Worm (Caenorhabditis elegans) whole organism, L2 larva: ENCODE results near the gene W03F9.4.

Experiments used
- C34F6.9 ChIP-seq: fragments of 150-350 bp; optimal IDR thresholded peaks from 2 replicates; lab custom pipeline; 2014; ENCODE audit warnings: missing biosample characterization, missing genetic modification characterization
- F13H6.1 ChIP-seq: sonication (generic microtip); optimal IDR thresholded peaks from 2 replicates; lab custom pipeline; 2016; ENCODE audit warnings: missing genetic modification characterization, missing compliant biosample characterization
- Y55F3AM.14 ChIP-seq: fragments of 200-800 bp; sonication (Bioruptor generic); optimal IDR thresholded peaks from 2 replicates; lab custom pipeline; 2018; ENCODE audit warnings: mild to moderate bottlenecking, missing genetic modification characterization, missing compliant biosample characterization
- ZK546.5 ChIP-seq: sonication (generic microtip); optimal IDR thresholded peaks from 2 replicates; lab custom pipeline; 2017; ENCODE audit warnings: missing biosample characterization, missing genetic modification characterization
- ama-1 ChIP-seq: fragments of 150-350 bp; optimal IDR thresholded peaks from 2 replicates; lab custom pipeline; 2018; ENCODE audit warnings: inconsistent platforms
- ceh-16 ChIP-seq: fragments of 150-350 bp; optimal IDR thresholded peaks from 2 replicates; lab custom pipeline; 2014; ENCODE audit warnings: missing biosample characterization, missing genetic modification characterization
- crh-2 ChIP-seq: sonication (generic microtip); optimal IDR thresholded peaks from 2 replicates; lab custom pipeline; 2017; ENCODE audit warnings: missing biosample characterization, missing genetic modification characterization
- elt-3 ChIP-seq: sonication (generic microtip); optimal IDR thresholded peaks from 2 replicates; lab custom pipeline; 2017; ENCODE audit warnings: missing biosample characterization, missing genetic modification characterization
- gmeb-1 ChIP-seq: fragments of 150-350 bp; optimal IDR thresholded peaks from 2 replicates; lab custom pipeline; 2014; ENCODE audit warnings: missing biosample characterization, missing genetic modification characterization
- lin-39 ChIP-seq: fragments of 150-350 bp; optimal IDR thresholded peaks from 2 replicates; lab custom pipeline; 2014; ENCODE audit warnings: missing biosample characterization, missing genetic modification reagents, missing genetic modification characterization
- lsy-2 ChIP-seq, 2 experiments: fragments of 150-350 bp in 1 of 2; sonication (generic microtip) in 1 of 2; optimal IDR thresholded peaks; 2 replicates each; lab custom pipeline; 2014 to 2017; ENCODE audit warnings: missing biosample characterization in 2 of 2, missing genetic modification characterization in 2 of 2
- mab-5 ChIP-seq: fragments of 150-350 bp; optimal IDR thresholded peaks from 2 replicates; lab custom pipeline; 2014; ENCODE audit warnings: missing biosample characterization, missing genetic modification characterization
- mbf-1 ChIP-seq: sonication (generic microtip); optimal IDR thresholded peaks from 2 replicates; lab custom pipeline; 2017; ENCODE audit warnings: missing biosample characterization, missing genetic modification characterization
- nhr-11 ChIP-seq: fragments of 150-350 bp; optimal IDR thresholded peaks from 2 replicates; lab custom pipeline; 2014; ENCODE audit warnings: missing biosample characterization, missing genetic modification characterization
- nhr-129 ChIP-seq: fragments of 150-350 bp; optimal IDR thresholded peaks from 2 replicates; lab custom pipeline; 2014; ENCODE audit warnings: missing biosample characterization, missing genetic modification characterization
- nhr-21 ChIP-seq: fragments of 150-350 bp; optimal IDR thresholded peaks from 2 replicates; lab custom pipeline; 2014; ENCODE audit warnings: missing biosample characterization, missing genetic modification characterization
- nhr-237 ChIP-seq: fragments of 150-350 bp; optimal IDR thresholded peaks from 2 replicates; lab custom pipeline; 2014; ENCODE audit warnings: missing biosample characterization, missing genetic modification characterization
- nhr-25 ChIP-seq: fragments of 150-350 bp; sonication (generic microtip); optimal IDR thresholded peaks from 3 replicates; lab custom pipeline; 2014; ENCODE audit warnings: missing biosample characterization, missing genetic modification characterization
- nhr-6 ChIP-seq: fragments of 150-350 bp; optimal IDR thresholded peaks from 2 replicates; lab custom pipeline; 2014; ENCODE audit warnings: missing biosample characterization, missing genetic modification characterization
- nhr-77 ChIP-seq: fragments of 150-350 bp; optimal IDR thresholded peaks from 2 replicates; lab custom pipeline; 2014; ENCODE audit warnings: missing biosample characterization, missing genetic modification characterization
- peb-1 ChIP-seq: fragments of 150-350 bp; optimal IDR thresholded peaks from 2 replicates; lab custom pipeline; 2014; ENCODE audit warnings: missing biosample characterization, missing genetic modification characterization
- sma-3 ChIP-seq: sonication (generic microtip); optimal IDR thresholded peaks from 2 replicates; lab custom pipeline; 2016; ENCODE audit warnings: missing genetic modification reagents, missing genetic modification characterization, missing compliant biosample characterization
- unc-39 ChIP-seq: fragments of 150-350 bp; optimal IDR thresholded peaks from 2 replicates; lab custom pipeline; 2014; ENCODE audit warnings: missing biosample characterization, missing genetic modification characterization
- unc-62 ChIP-seq: fragments of 150-350 bp; optimal IDR thresholded peaks from 2 replicates; lab custom pipeline; 2014; ENCODE audit warnings: missing biosample characterization, missing genetic modification reagents, missing genetic modification characterization
- ztf-1 ChIP-seq: fragments of 200-800 bp; sonication (Bioruptor generic); conservative IDR thresholded peaks from 2 replicates; pipeline ENCODE4 v1.3.6; 2022; ENCODE audit warnings: missing genetic modification characterization, missing compliant biosample characterization
- ztf-11 ChIP-seq: sonication (generic microtip); optimal IDR thresholded peaks from 2 replicates; lab custom pipeline; 2017; ENCODE audit warnings: missing biosample characterization, missing genetic modification characterization
- ztf-4 ChIP-seq: fragments of 150-350 bp; optimal IDR thresholded peaks from 2 replicates; lab custom pipeline; 2014; ENCODE audit warnings: missing biosample characterization, missing genetic modification characterization

The W03F9.4 gene

ce11 chrV:103977-104376, 47.2 kb downstream of the W03F9.4 start, which contains the start of gene rps-27:
Gene rps-27 (minus strand): TSS chrV:104077.
- TF ChIP-seq nhr-25 (tag; lab: Kevin White, UChicago) = no peak
- no peak for TF ChIP-seq elt-3
- TF ChIP-seq mbf-1 (tag; lab: Kevin White, UChicago) = no peak
- TF ChIP-seq ZK546.5 (tag; lab: Kevin White, UChicago) = no peak
- TF ChIP-seq nhr-77 (tag; lab: Kevin White, UChicago) = no peak
- TF ChIP-seq F13H6.1 (tag; lab: Kevin White, UChicago) = no peak
- TF ChIP-seq ztf-4 (tag; lab: Kevin White, UChicago) = no peak
- TF ChIP-seq ama-1 = no peak
- no peak for TF ChIP-seq gmeb-1
- TF ChIP-seq lsy-2 (tag; optimal IDR thresholded peaks at IDR 0.05; lab: Kevin White, UChicago) = no peak
- TF ChIP-seq lin-39 (tag; lab: Kevin White, UChicago) = no peak
- TF ChIP-seq mab-5 = no peak

ce11 chrV:103043-103702, 48.0 kb downstream of the W03F9.4 start:
- TF ChIP-seq nhr-129 (tag; lab: Kevin White, UChicago) (no peak), peb-1 (tag; lab: Kevin White, UChicago) (no peak), mbf-1 (tag; lab: Kevin White, UChicago) (no peak), elt-3 (no peak), nhr-77 (tag; lab: Kevin White, UChicago) (no peak), lin-39 (tag; lab: Kevin White, UChicago) (no peak), gmeb-1 (no peak), unc-39 (no peak), Y55F3AM.14 (no peak), sma-3 (no peak), nhr-6 (tag; lab: Kevin White, UChicago) (no peak), nhr-237 (tag; lab: Kevin White, UChicago) (no peak), ztf-1 (no peak), ceh-16 (no peak), nhr-11 (tag; lab: Kevin White, UChicago) (no peak), ZK546.5 (tag; lab: Kevin White, UChicago) (no peak)

- TF ChIP-seq Y55F3AM.14 (no peak), lin-39 (tag; lab: Kevin White, UChicago) (no peak), nhr-6 (tag; lab: Kevin White, UChicago) (no peak), crh-2 (tag; lab: Kevin White, UChicago) (no peak), nhr-21 (tag; lab: Kevin White, UChicago) (no peak), mab-5 (no peak), mbf-1 (tag; lab: Kevin White, UChicago) (no peak), elt-3 (no peak), ama-1 (no peak), C34F6.9 (tag; lab: Kevin White, UChicago) (no peak), unc-62 (GFP tag; lab: Kevin White, UChicago) (no peak), ztf-11 (tag; lab: Kevin White, UChicago) (no peak)
Observed at ce11 chrV:102165-102564, 49.0 kb downstream of the W03F9.4 start.
